Fruit fly (Drosophila melanogaster) whole organism, prepupa: ENCODE results near the gene RpL8.

Source experiments
- CG10669 ChIP-seq: fragments of 200-800 bp; sonication (Bioruptor generic); optimal IDR thresholded peaks from 3 replicates; lab custom pipeline; 2018; ENCODE audit warnings: missing biosample characterization, mild to moderate bottlenecking, missing genetic modification characterization, moderate library complexity
- CG11762 ChIP-seq: fragments of 200-800 bp; sonication (Bioruptor generic); optimal IDR thresholded peaks from 3 replicates; lab custom pipeline; 2016; ENCODE audit warnings: missing biosample characterization, missing genetic modification characterization; ENCODE audit not compliant: insufficient read depth
- CG1621 ChIP-seq: fragments of 200-800 bp; sonication (Bioruptor generic); optimal IDR thresholded peaks from 3 replicates; lab custom pipeline; 2018; ENCODE audit warnings: missing biosample characterization, mild to moderate bottlenecking, missing genetic modification characterization
- CG16779 ChIP-seq: fragments of 200-800 bp; sonication (Bioruptor generic); optimal IDR thresholded peaks from 3 replicates; lab custom pipeline; 2017; ENCODE audit warnings: missing biosample characterization, mild to moderate bottlenecking, missing genetic modification characterization
- CG3032 ChIP-seq: fragments of 200-800 bp; optimal IDR thresholded peaks from 2 replicates; lab custom pipeline; 2019; ENCODE audit warnings: missing biosample characterization, mild to moderate bottlenecking, missing genetic modification characterization, moderate library complexity
- CG31627 ChIP-seq: fragments of 200-800 bp; sonication (Bioruptor generic); optimal IDR thresholded peaks from 3 replicates; lab custom pipeline; 2016; ENCODE audit warnings: missing biosample characterization, missing genetic modification characterization
- CG3919 ChIP-seq: fragments of 200-800 bp; sonication (Bioruptor generic); optimal IDR thresholded peaks from 3 replicates; lab custom pipeline; 2016; ENCODE audit warnings: missing biosample characterization, missing genetic modification characterization
- CG4318 ChIP-seq: fragments of 200-800 bp; sonication (Bioruptor generic); optimal IDR thresholded peaks from 3 replicates; lab custom pipeline; 2017; ENCODE audit warnings: missing biosample characterization, mild to moderate bottlenecking, missing genetic modification characterization
- CG6163 ChIP-seq: fragments of 200-800 bp; sonication (Bioruptor generic); IDR thresholded peaks from 3 replicates; pipeline ENCODE4 v1.3.6; 2022; ENCODE audit warnings: missing biosample characterization, missing genetic modification characterization
- CG6276 ChIP-seq: fragments of 200-800 bp; sonication (Bioruptor generic); optimal IDR thresholded peaks from 2 replicates; lab custom pipeline; 2017; ENCODE audit warnings: missing biosample characterization, mild to moderate bottlenecking, missing genetic modification characterization
- CG6792 ChIP-seq: fragments of 200-800 bp; sonication (Bioruptor generic); optimal IDR thresholded peaks from 3 replicates; lab custom pipeline; 2016; ENCODE audit warnings: missing biosample characterization, missing genetic modification characterization
- CG6808 ChIP-seq: fragments of 200-800 bp; sonication (Bioruptor generic); optimal IDR thresholded peaks from 3 replicates; lab custom pipeline; 2017; ENCODE audit warnings: missing biosample characterization, missing genetic modification characterization, mild to moderate bottlenecking, moderate library complexity, missing genetic modification reagents
- CG6854 ChIP-seq: fragments of 200-800 bp; sonication (Bioruptor generic); optimal IDR thresholded peaks from 2 replicates; lab custom pipeline; 2017; ENCODE audit warnings: missing biosample characterization, mild to moderate bottlenecking, missing genetic modification characterization
- CG7368 ChIP-seq: fragments of 200-800 bp; sonication (Bioruptor generic); optimal IDR thresholded peaks from 3 replicates; lab custom pipeline; 2016; ENCODE audit warnings: missing biosample characterization, missing genetic modification characterization
- CG8119 ChIP-seq: fragments of 200-800 bp; sonication (Bioruptor generic); IDR thresholded peaks from 3 replicates; pipeline ENCODE4 v1.3.6; 2022; ENCODE audit warnings: missing biosample characterization, missing genetic modification characterization
- CG8319 ChIP-seq: fragments of 200-800 bp; sonication (Bioruptor generic); optimal IDR thresholded peaks from 3 replicates; lab custom pipeline; 2016; ENCODE audit warnings: missing biosample characterization, missing genetic modification characterization
- CG9139 ChIP-seq: fragments of 200-800 bp; sonication (Bioruptor generic); optimal IDR thresholded peaks from 3 replicates; lab custom pipeline; 2017; ENCODE audit warnings: missing biosample characterization, mild to moderate bottlenecking, missing genetic modification characterization
- Eip75B ChIP-seq: fragments of 200-800 bp; sonication (Bioruptor generic); optimal IDR thresholded peaks from 3 replicates; lab custom pipeline; 2016; ENCODE audit warnings: missing biosample characterization, missing genetic modification characterization
- Eip78C ChIP-seq: fragments of 200-800 bp; sonication (Bioruptor generic); peaks from one replicate; lab custom pipeline; 2016; ENCODE audit warnings: missing biosample characterization, missing genetic modification characterization
- Ets21C ChIP-seq: fragments of 200-800 bp; sonication (Bioruptor generic); optimal IDR thresholded peaks from 3 replicates; lab custom pipeline; 2016; ENCODE audit warnings: missing biosample characterization, missing genetic modification characterization
- Ets96B ChIP-seq: fragments of 200-800 bp; optimal IDR thresholded peaks from 2 replicates; lab custom pipeline; 2019; ENCODE audit warnings: missing biosample characterization, mild to moderate bottlenecking, missing genetic modification characterization, moderate library complexity
- Gug ChIP-seq: fragments of 200-800 bp; sonication (Bioruptor generic); IDR thresholded peaks from 2 replicates; pipeline ENCODE4 v1.3.6; 2022; ENCODE audit warnings: missing biosample characterization, missing genetic modification characterization
- Hr38 ChIP-seq: sonication (Bioruptor generic); optimal IDR thresholded peaks from 2 replicates; lab custom pipeline; 2016; ENCODE audit warnings: missing biosample characterization, missing genetic modification characterization
- Hr39 ChIP-seq: fragments of 200-800 bp; sonication (Bioruptor generic); optimal IDR thresholded peaks from 2 replicates; lab custom pipeline; 2016; ENCODE audit warnings: missing biosample characterization, missing genetic modification characterization
- Hr4 ChIP-seq: fragments of 200-800 bp; sonication (Bioruptor generic); optimal IDR thresholded peaks from 3 replicates; lab custom pipeline; 2016; ENCODE audit warnings: missing biosample characterization, missing genetic modification characterization
- Lpt ChIP-seq: fragments of 200-800 bp; sonication (Bioruptor generic); optimal IDR thresholded peaks from 3 replicates; lab custom pipeline; 2016; ENCODE audit warnings: missing biosample characterization, missing genetic modification characterization
- Met ChIP-seq: fragments of 200-800 bp; sonication (Bioruptor generic); optimal IDR thresholded peaks from 3 replicates; lab custom pipeline; 2016; ENCODE audit warnings: missing biosample characterization, missing genetic modification characterization
- OdsH ChIP-seq: fragments of 200-800 bp; sonication (Bioruptor generic); optimal IDR thresholded peaks from 3 replicates; lab custom pipeline; 2016; ENCODE audit warnings: missing biosample characterization, missing genetic modification characterization
- Smox ChIP-seq: fragments of 200-800 bp; sonication (Bioruptor generic); optimal IDR thresholded peaks from 3 replicates; lab custom pipeline; 2016; ENCODE audit warnings: missing biosample characterization, missing genetic modification characterization
- Sox14 ChIP-seq: fragments of 200-800 bp; sonication (Bioruptor generic); optimal IDR thresholded peaks from 3 replicates; lab custom pipeline; 2016; ENCODE audit warnings: missing biosample characterization, missing genetic modification characterization
- Sox15 ChIP-seq: fragments of 200-800 bp; sonication (Bioruptor generic); optimal IDR thresholded peaks from 3 replicates; lab custom pipeline; 2016; ENCODE audit warnings: missing biosample characterization, missing genetic modification characterization
- achi ChIP-seq: fragments of 200-800 bp; sonication (Bioruptor generic); optimal IDR thresholded peaks from 3 replicates; lab custom pipeline; 2016; ENCODE audit warnings: missing biosample characterization, missing genetic modification characterization
- acj6 ChIP-seq: fragments of 200-800 bp; sonication (Bioruptor generic); optimal IDR thresholded peaks from 3 replicates; lab custom pipeline; 2016; ENCODE audit warnings: missing biosample characterization, missing genetic modification characterization
- dac ChIP-seq: fragments of 200-800 bp; sonication (Bioruptor generic); optimal IDR thresholded peaks from 2 replicates; lab custom pipeline; 2017; ENCODE audit warnings: missing biosample characterization, mild to moderate bottlenecking, missing genetic modification characterization
- eg ChIP-seq: fragments of 200-800 bp; sonication (Bioruptor generic); IDR thresholded peaks from 3 replicates; pipeline ENCODE4 v1.3.6; 2022; ENCODE audit warnings: missing biosample characterization, missing genetic modification characterization
- esn ChIP-seq: fragments of 200-800 bp; sonication (Bioruptor generic); optimal IDR thresholded peaks from 2 replicates; lab custom pipeline; 2016; ENCODE audit warnings: missing biosample characterization, mild to moderate bottlenecking, missing genetic modification characterization, moderate library complexity
- fd59A ChIP-seq: fragments of 200-800 bp; sonication (Bioruptor generic); optimal IDR thresholded peaks from 2 replicates; lab custom pipeline; 2017; ENCODE audit warnings: missing biosample characterization, mild to moderate bottlenecking, missing genetic modification characterization, missing genetic modification reagents
- fd85E ChIP-seq: fragments of 200-800 bp; sonication (Bioruptor generic); optimal IDR thresholded peaks from 3 replicates; lab custom pipeline; 2016; ENCODE audit warnings: missing biosample characterization, missing genetic modification characterization
- lz ChIP-seq: fragments of 200-800 bp; sonication (Bioruptor generic); optimal IDR thresholded peaks from 3 replicates; lab custom pipeline; 2016; ENCODE audit warnings: missing biosample characterization, missing genetic modification characterization
- net ChIP-seq: fragments of 200-800 bp; sonication (Bioruptor generic); optimal IDR thresholded peaks from 3 replicates; lab custom pipeline; 2016; ENCODE audit warnings: missing biosample characterization, missing genetic modification characterization
- salr ChIP-seq, 2 experiments: fragments of 200-800 bp; sonication (Bioruptor generic); optimal IDR thresholded peaks; 3 replicates each; lab custom pipeline; 2016 to 2018; ENCODE audit warnings: missing biosample characterization in 2 of 2, missing genetic modification characterization in 2 of 2, mild to moderate bottlenecking in 1 of 2
- spab ChIP-seq: fragments of 200-800 bp; sonication (Bioruptor generic); optimal IDR thresholded peaks from 2 replicates; lab custom pipeline; 2017; ENCODE audit warnings: missing biosample characterization, mild to moderate bottlenecking, missing genetic modification characterization, missing genetic modification reagents
- ss ChIP-seq, 2 experiments: fragments of 200-800 bp; sonication (Bioruptor generic); optimal IDR thresholded peaks; 2 replicates in 1 of 2; 3 replicates in 1 of 2; lab custom pipeline; 2017 to 2018; ENCODE audit warnings: mild to moderate bottlenecking in 2 of 2, missing biosample characterization in 2 of 2, missing genetic modification characterization in 2 of 2, moderate library complexity in 1 of 2
- svp ChIP-seq: fragments of 200-800 bp; sonication (Bioruptor generic); peaks from one replicate; lab custom pipeline; 2016; ENCODE audit warnings: missing biosample characterization, missing genetic modification characterization
- topi ChIP-seq: fragments of 200-800 bp; sonication (Bioruptor generic); optimal IDR thresholded peaks from 3 replicates; lab custom pipeline; 2016; ENCODE audit warnings: missing biosample characterization, missing genetic modification characterization
- vri ChIP-seq: fragments of 200-800 bp; sonication (Bioruptor generic); optimal IDR thresholded peaks from 3 replicates; lab custom pipeline; 2016; ENCODE audit warnings: missing biosample characterization, mild to moderate bottlenecking, missing genetic modification characterization

RpL8 gene

dm6 chr3L:2589167-2589910, 2.1 kb downstream of the RpL8 start, which contains the start of gene dos (continued):
- TF ChIP-seq Eip78C (GFP tag; lab: Kevin White, UChicago), result peak; percentile 81
- peak; percentile 2 for TF ChIP-seq CG10669
- no peak for TF ChIP-seq CG8119 (GFP tag; lab: Robert Waterston, UW)
- TF ChIP-seq Hr39, result peak; percentile 31
- TF ChIP-seq CG4318 (GFP tag; lab: Kevin White, UChicago), result no peak
- peak; percentile 41 for TF ChIP-seq lz
- TF ChIP-seq Lpt, result no peak
- no peak for TF ChIP-seq CG9139
- TF ChIP-seq Smox (GFP tag; lab: Kevin White, UChicago), result peak; percentile 34
- TF ChIP-seq CG16779 (tag; lab: Kevin White, UChicago), result no peak
- peak; percentile 58 for TF ChIP-seq Met (GFP tag; lab: Kevin White, UChicago)
- no peak for TF ChIP-seq eg (GFP tag; lab: Robert Waterston, UW)
- peak; percentile 44 for TF ChIP-seq CG31627 (GFP tag; lab: Kevin White, UChicago)
- TF ChIP-seq Eip75B (GFP tag; lab: Kevin White, UChicago), result peak; percentile 30
- TF ChIP-seq vri, result peak; percentile 43
- TF ChIP-seq CG6808 (GFP tag; lab: Kevin White, UChicago), result peak; percentile 26
- no peak for TF ChIP-seq Hr38 (GFP tag; lab: Kevin White, UChicago)
- no peak for TF ChIP-seq spab (GFP tag; lab: Kevin White, UChicago)
- no peak for TF ChIP-seq CG7368 (GFP tag; lab: Kevin White, UChicago)
- TF ChIP-seq esn, result peak; percentile 57
- no peak for TF ChIP-seq Sox15

- TF ChIP-seq OdsH (GFP tag; lab: Kevin White, UChicago) (peak; percentile 64), Ets21C (GFP tag; lab: Kevin White, UChicago) (no peak), fd59A (no peak), esn (peak; percentile 47), CG3032 (tag; lab: Kevin White, UChicago) (no peak), CG3919 (peak; percentile 49), CG1621 (no peak), CG6792 (no peak), dac (GFP tag; lab: Kevin White, UChicago) (no peak), CG6163 (GFP tag; lab: Robert Waterston, UW) (no peak), CG31627 (GFP tag; lab: Kevin White, UChicago) (peak; percentile 35), CG6276 (GFP tag; lab: Kevin White, UChicago) (peak; percentile 12), achi (peak; percentile 56), Hr4 (GFP tag; lab: Kevin White, UChicago) (peak; percentile 56), net (GFP tag; lab: Kevin White, UChicago) (peak; percentile 44), spab (GFP tag; lab: Kevin White, UChicago) (no peak), Eip75B (GFP tag; lab: Kevin White, UChicago) (peak; percentile 29), CG7368 (GFP tag; lab: Kevin White, UChicago) (peak; percentile 18), Gug (GFP tag; lab: Robert Waterston, UW) (no peak), CG8319 (GFP tag; lab: Kevin White, UChicago) (no peak), CG16779 (tag; lab: Kevin White, UChicago) (no peak), CG10669 (no peak), Sox15 (no peak), topi (GFP tag; lab: Kevin White, UChicago) (peak; percentile 37), Sox14 (GFP tag; lab: Kevin White, UChicago) (peak; percentile 4), CG8119 (GFP tag; lab: Robert Waterston, UW) (peak; percentile 72; the same call in 2 of the 3 replicates), Eip78C (GFP tag; lab: Kevin White, UChicago) (peak; percentile 91), svp (GFP tag; lab: Kevin White, UChicago) (peak; percentile 49), acj6 (GFP tag; lab: Kevin White, UChicago) (peak; percentile 51), fd85E (GFP tag; lab: Kevin White, UChicago) (peak; percentile 19), vri (no peak), Ets96B (tag; lab: Kevin White, UChicago) (no peak), salr (GFP tag; optimal IDR thresholded peaks at IDR 0.05; lab: Kevin White, UChicago) (peak in 1 of 2 experiments; percentile 72), CG11762 (GFP tag; lab: Kevin White, UChicago) (no peak), ss (GFP tag; optimal IDR thresholded peaks at IDR 0.05; lab: Kevin White, UChicago) (peak in 1 of 2 experiments; percentile 15), CG6854 (GFP tag; lab: Kevin White, UChicago) (peak; percentile 22), lz (peak; percentile 31)
Measured at dm6 chr3L:2589911-2590763, 2.9 kb downstream of the RpL8 start.
